Fruit fly (Drosophila melanogaster) whole organism, embryonic: ENCODE results near the gene hop.
A peak's percentile ranks its signal among the peaks of the same experiment; 100 is the strongest.

ENCODE experiments used
- Abd-B ChIP-seq: fragments of 200-800 bp; sonication (Bioruptor generic); optimal IDR thresholded peaks from 2 replicates; lab custom pipeline; 2018; ENCODE audit warnings: missing biosample characterization, mild to moderate bottlenecking, missing genetic modification characterization, moderate library complexity
- Ada2b ChIP-seq: fragments of 200-800 bp; sonication (Bioruptor generic); IDR thresholded peaks from 2 replicates; pipeline ENCODE4 v1.3.6; 2022; ENCODE audit warnings: missing biosample characterization, missing genetic modification characterization
- Aef1 ChIP-seq: fragments of 200-800 bp; sonication (Bioruptor generic); IDR thresholded peaks from 3 replicates; pipeline ENCODE4 v1.3.6; 2022; ENCODE audit warnings: missing biosample characterization, missing genetic modification characterization
- Atf6 ChIP-seq: fragments of 200-800 bp; sonication (Bioruptor generic); IDR thresholded peaks from 2 replicates; pipeline ENCODE4 v1.3.6; 2022; ENCODE audit warnings: missing biosample characterization, missing genetic modification characterization
- CG10543 ChIP-seq: fragments of 200-800 bp; sonication (Bioruptor generic); optimal IDR thresholded peaks from 3 replicates; lab custom pipeline; 2017; ENCODE audit warnings: missing biosample characterization, mild to moderate bottlenecking, missing genetic modification characterization, moderate library complexity
- CG10654 ChIP-seq: fragments of 200-800 bp; sonication (Bioruptor generic); optimal IDR thresholded peaks from 2 replicates; lab custom pipeline; 2016; ENCODE audit warnings: missing biosample characterization, missing genetic modification characterization
- CG12219 ChIP-seq: fragments of 200-800 bp; sonication (Bioruptor generic); optimal IDR thresholded peaks from 3 replicates; lab custom pipeline; 2018; ENCODE audit warnings: missing biosample characterization, mild to moderate bottlenecking, missing genetic modification characterization
- CG14667 ChIP-seq: fragments of 200-800 bp; sonication (Bioruptor generic); IDR thresholded peaks from 2 replicates; pipeline ENCODE4 v1.3.6; 2022; ENCODE audit warnings: missing biosample characterization, missing genetic modification characterization
- CG16813 ChIP-seq: fragments of 200-800 bp; sonication (Bioruptor generic); IDR thresholded peaks from 3 replicates; pipeline ENCODE4 v1.3.6; 2022; ENCODE audit warnings: missing biosample characterization, missing genetic modification characterization; ENCODE audit not compliant: partially characterized antibody
- CG16815 ChIP-seq: fragments of 200-800 bp; sonication (Bioruptor generic); optimal IDR thresholded peaks from 3 replicates; lab custom pipeline; 2017; ENCODE audit warnings: missing biosample characterization, mild to moderate bottlenecking, missing genetic modification characterization
- CG31365 ChIP-seq: fragments of 200-800 bp; sonication (Bioruptor generic); optimal IDR thresholded peaks from 2 replicates; lab custom pipeline; 2018; ENCODE audit warnings: missing biosample characterization, mild to moderate bottlenecking, missing genetic modification characterization
- CG33557 ChIP-seq: fragments of 200-800 bp; sonication (Bioruptor generic); optimal IDR thresholded peaks from 2 replicates; lab custom pipeline; 2019; ENCODE audit warnings: missing biosample characterization, mild to moderate bottlenecking, missing genetic modification characterization, moderate library complexity
- CG6765 ChIP-seq: fragments of 200-800 bp; sonication (Bioruptor generic); optimal IDR thresholded peaks from 3 replicates; lab custom pipeline; 2017; ENCODE audit warnings: missing biosample characterization, mild to moderate bottlenecking, missing genetic modification characterization
- CG7271 ChIP-seq: fragments of 200-800 bp; sonication (Bioruptor generic); optimal IDR thresholded peaks from 2 replicates; lab custom pipeline; 2018; ENCODE audit warnings: missing biosample characterization, mild to moderate bottlenecking, missing genetic modification characterization, moderate library complexity
- CG7357 ChIP-seq: fragments of 200-800 bp; sonication (Bioruptor generic); IDR thresholded peaks from 3 replicates; pipeline ENCODE4 v1.3.6; 2022; ENCODE audit warnings: missing biosample characterization, missing genetic modification characterization
- CG7372 ChIP-seq: fragments of 200-800 bp; sonication (Bioruptor generic); IDR thresholded peaks from 2 replicates; pipeline ENCODE4 v1.3.6; 2022; ENCODE audit warnings: missing biosample characterization, missing genetic modification characterization
- CG7745 ChIP-seq: fragments of 200-800 bp; sonication (Bioruptor generic); optimal IDR thresholded peaks from 2 replicates; lab custom pipeline; 2018; ENCODE audit warnings: missing biosample characterization, mild to moderate bottlenecking, missing genetic modification characterization, moderate library complexity
- CG7839 ChIP-seq: fragments of 200-800 bp; sonication (Bioruptor generic); optimal IDR thresholded peaks from 3 replicates; lab custom pipeline; 2018; ENCODE audit warnings: missing biosample characterization, mild to moderate bottlenecking, missing genetic modification characterization, moderate library complexity
- CG8281 ChIP-seq: fragments of 200-800 bp; sonication (Bioruptor generic); optimal IDR thresholded peaks from 2 replicates; lab custom pipeline; 2018; ENCODE audit warnings: missing biosample characterization, mild to moderate bottlenecking, missing genetic modification characterization, moderate library complexity
- CG8388 ChIP-seq: fragments of 200-800 bp; sonication (Bioruptor generic); optimal IDR thresholded peaks from 2 replicates; lab custom pipeline; 2019; ENCODE audit warnings: missing biosample characterization, mild to moderate bottlenecking, missing genetic modification characterization, moderate library complexity
- CoRest ChIP-seq: fragments of 200-800 bp; sonication (Bioruptor generic); optimal IDR thresholded peaks from 3 replicates; lab custom pipeline; 2018; ENCODE audit warnings: missing biosample characterization, mild to moderate bottlenecking, missing genetic modification characterization, moderate library complexity
- D19B ChIP-seq: fragments of 200-800 bp; sonication (Bioruptor generic); optimal IDR thresholded peaks from 2 replicates; lab custom pipeline; 2017; ENCODE audit warnings: missing biosample characterization, mild to moderate bottlenecking, missing genetic modification characterization
- Doc2 ChIP-seq: fragments of 200-800 bp; sonication (Bioruptor generic); IDR thresholded peaks from 2 replicates; pipeline ENCODE4 v1.3.6; 2022; ENCODE audit warnings: missing biosample characterization, missing genetic modification characterization
- E2f1 ChIP-seq: fragments of 200-800 bp; sonication (Bioruptor generic); IDR thresholded peaks from 2 replicates; pipeline ENCODE4 v1.3.6; 2022; ENCODE audit warnings: missing biosample characterization, missing genetic modification characterization
- Ets65A ChIP-seq: fragments of 200-800 bp; sonication (Bioruptor generic); peaks from one replicate; lab custom pipeline; 2016; ENCODE audit warnings: missing biosample characterization, missing genetic modification characterization
- Fer2 ChIP-seq: fragments of 200-800 bp; sonication (Bioruptor generic); optimal IDR thresholded peaks from 2 replicates; lab custom pipeline; 2018; ENCODE audit warnings: missing biosample characterization, mild to moderate bottlenecking, missing genetic modification characterization, moderate library complexity
- Lhr ChIP-seq: fragments of 200-800 bp; sonication (Bioruptor generic); optimal IDR thresholded peaks from 3 replicates; lab custom pipeline; 2017; ENCODE audit warnings: mild to moderate bottlenecking, missing biosample characterization, missing genetic modification reagents, missing genetic modification characterization
- MESR4 ChIP-seq: fragments of 200-800 bp; sonication (Bioruptor generic); optimal IDR thresholded peaks from 2 replicates; lab custom pipeline; 2018; ENCODE audit warnings: missing biosample characterization, mild to moderate bottlenecking, missing genetic modification characterization, moderate library complexity
- NC2β ChIP-seq: fragments of 200-800 bp; sonication (Bioruptor generic); optimal IDR thresholded peaks from 2 replicates; lab custom pipeline; 2016; ENCODE audit warnings: missing biosample characterization, missing genetic modification characterization
- abd-A ChIP-seq: fragments of 200-800 bp; sonication (Bioruptor generic); optimal IDR thresholded peaks from 3 replicates; lab custom pipeline; 2019; ENCODE audit warnings: missing biosample characterization, mild to moderate bottlenecking, missing genetic modification characterization, moderate library complexity
- cg ChIP-seq: fragments of 200-800 bp; sonication (Bioruptor generic); optimal IDR thresholded peaks from 3 replicates; lab custom pipeline; 2019; ENCODE audit warnings: missing biosample characterization, mild to moderate bottlenecking, missing genetic modification characterization, moderate library complexity
- chif ChIP-seq, 2 experiments: fragments of 200-800 bp; sonication (Bioruptor generic); optimal IDR thresholded peaks; 3 replicates each; lab custom pipeline; 2016; ENCODE audit warnings: missing biosample characterization in 2 of 2, missing genetic modification characterization in 2 of 2
- chn ChIP-seq: fragments of 200-800 bp; sonication (Bioruptor generic); optimal IDR thresholded peaks from 2 replicates; lab custom pipeline; 2016; ENCODE audit warnings: missing biosample characterization, missing genetic modification characterization
- disco-r ChIP-seq: fragments of 200-800 bp; sonication (Bioruptor generic); optimal IDR thresholded peaks from 2 replicates; lab custom pipeline; 2016; ENCODE audit warnings: missing biosample characterization, missing genetic modification characterization
- dmrt99B ChIP-seq: fragments of 200-800 bp; sonication (Bioruptor generic); optimal IDR thresholded peaks from 2 replicates; lab custom pipeline; 2018; ENCODE audit warnings: missing biosample characterization, mild to moderate bottlenecking, missing genetic modification characterization, moderate library complexity
- emc ChIP-seq: fragments of 200-800 bp; sonication (Bioruptor generic); optimal IDR thresholded peaks from 2 replicates; lab custom pipeline; 2016; ENCODE audit warnings: missing biosample characterization, missing genetic modification characterization
- gce ChIP-seq: fragments of 200-800 bp; sonication (Bioruptor generic); IDR thresholded peaks from 3 replicates; pipeline ENCODE4 v1.3.6; 2022; ENCODE audit warnings: missing biosample characterization, missing genetic modification characterization
- gro ChIP-seq: fragments of 200-800 bp; sonication (Bioruptor generic); optimal IDR thresholded peaks from 2 replicates; lab custom pipeline; 2016; ENCODE audit warnings: missing biosample characterization, missing genetic modification characterization
- gt ChIP-seq: fragments of 200-800 bp; sonication (Bioruptor generic); IDR thresholded peaks from 2 replicates; pipeline ENCODE4 v1.3.6; 2022; ENCODE audit warnings: missing biosample characterization, missing genetic modification characterization
- lmd ChIP-seq: fragments of 200-800 bp; sonication (Bioruptor generic); IDR thresholded peaks from 2 replicates; pipeline ENCODE4 v1.3.6; 2022; ENCODE audit warnings: missing biosample characterization, missing genetic modification characterization
- nmo ChIP-seq: fragments of 200-800 bp; sonication (Bioruptor generic); optimal IDR thresholded peaks from 2 replicates; lab custom pipeline; 2018; ENCODE audit warnings: missing biosample characterization, mild to moderate bottlenecking, missing genetic modification characterization, moderate library complexity
- oc ChIP-seq: fragments of 200-800 bp; sonication (Bioruptor generic); optimal IDR thresholded peaks from 2 replicates; lab custom pipeline; 2018; ENCODE audit warnings: missing biosample characterization, mild to moderate bottlenecking, missing genetic modification characterization, moderate library complexity
- p53 ChIP-seq: fragments of 200-800 bp; sonication (Bioruptor generic); optimal IDR thresholded peaks from 2 replicates; lab custom pipeline; 2016; ENCODE audit warnings: missing biosample characterization, missing genetic modification characterization
- pho ChIP-seq: fragments of 200-800 bp; sonication (Bioruptor generic); optimal IDR thresholded peaks from 2 replicates; lab custom pipeline; 2016; ENCODE audit warnings: missing biosample characterization, missing genetic modification characterization
- ro ChIP-seq: fragments of 200-800 bp; sonication (Bioruptor generic); IDR thresholded peaks from 2 replicates; pipeline ENCODE4 v1.3.6; 2022; ENCODE audit warnings: missing biosample characterization, missing genetic modification characterization
- sima ChIP-seq: fragments of 200-800 bp; sonication (Bioruptor generic); optimal IDR thresholded peaks from 2 replicates; lab custom pipeline; 2016; ENCODE audit warnings: missing biosample characterization, missing genetic modification characterization
- slou ChIP-seq: fragments of 200-800 bp; sonication (Bioruptor generic); optimal IDR thresholded peaks from 3 replicates; lab custom pipeline; 2016; ENCODE audit warnings: missing biosample characterization, missing genetic modification characterization
- sqz ChIP-seq: fragments of 200-800 bp; sonication (Bioruptor generic); optimal IDR thresholded peaks from 3 replicates; lab custom pipeline; 2018; ENCODE audit warnings: missing biosample characterization, mild to moderate bottlenecking, missing genetic modification characterization
- tgo ChIP-seq: fragments of 200-800 bp; sonication (Bioruptor generic); IDR thresholded peaks from 3 replicates; pipeline ENCODE4 v1.3.6; 2022; ENCODE audit warnings: missing biosample characterization, missing genetic modification characterization
- yki ChIP-seq: fragments of >200 bp; optimal IDR thresholded peaks from 3 replicates; lab custom pipeline; 2018

The hop gene

dm6 chrX:11326213-11326731, 41.6 kb downstream of the hop start (continued):
- TF ChIP-seq CG7271 (no peak), nmo (GFP tag; lab: Kevin White, UChicago) (peak; percentile 77), CG10543 (GFP tag; lab: Kevin White, UChicago) (peak; percentile 52), chn (GFP tag; lab: Kevin White, UChicago) (peak; percentile 26), lmd (GFP tag; lab: Robert Waterston, UW) (peak; percentile 76), CG10654 (GFP tag; lab: Kevin White, UChicago) (peak; percentile 29), CG7839 (tag; lab: Kevin White, UChicago) (peak; percentile 82), Lhr (GFP tag; lab: Kevin White, UChicago) (no peak), CG6765 (peak; percentile 47), Fer2 (peak; percentile 4), abd-A (tag; lab: Kevin White, UChicago) (no peak), Ada2b (GFP tag; lab: Robert Waterston, UW) (peak; percentile 31; the same call in 1 of the 2 replicates), CG7372 (GFP tag; lab: Robert Waterston, UW) (peak; percentile 46; the same call in 1 of the 2 replicates), cg (GFP tag; lab: Kevin White, UChicago) (no peak), MESR4 (GFP tag; lab: Kevin White, UChicago) (peak; percentile 8), CG8281 (tag; lab: Kevin White, UChicago) (peak; percentile 26), CG31365 (tag; lab: Kevin White, UChicago) (peak; percentile 54), sqz (peak; percentile 56), CG16813 (GFP tag; lab: Robert Waterston, UW) (no peak), CG7745 (tag; lab: Kevin White, UChicago) (no peak), sima (GFP tag; lab: Kevin White, UChicago) (no peak), Ets65A (GFP tag; lab: Kevin White, UChicago) (peak; percentile 87), CG16815 (GFP tag; lab: Kevin White, UChicago) (peak; percentile 22), chif (GFP tag; optimal IDR thresholded peaks at IDR 0.05; lab: Kevin White, UChicago) (peak; percentile 23 to 64), tgo (GFP tag; lab: Robert Waterston, UW) (peak; percentile 42; the same call in 2 of the 3 replicates), yki (no peak), D19B (GFP tag; lab: Kevin White, UChicago) (peak; percentile 33), Aef1 (peak; percentile 50), p53 (no peak), CG14667 (peak; percentile 40; the same call in 1 of the 2 replicates), gce (GFP tag; lab: Robert Waterston, UW) (0 out of 3 replicates have a peak, but pooled peaks have one; percentile 32), NC2β (GFP tag; lab: Kevin White, UChicago) (peak; percentile 43), E2f1 (GFP tag; lab: Robert Waterston, UW) (peak; percentile 54), Abd-B (GFP tag; lab: Kevin White, UChicago) (peak; percentile 59), disco-r (GFP tag; lab: Kevin White, UChicago) (peak; percentile 20), CG8388 (GFP tag; lab: Kevin White, UChicago) (peak; percentile 70), gro (GFP tag; lab: Kevin White, UChicago) (peak; percentile 63), emc (GFP tag; lab: Kevin White, UChicago) (peak; percentile 8), Atf6 (GFP tag; lab: Robert Waterston, UW) (peak; percentile 67), CoRest (tag; lab: Kevin White, UChicago) (peak; percentile 80), ro (GFP tag; lab: Robert Waterston, UW) (0 out of 2 replicates have a peak, but pooled peaks have one; percentile 14), dmrt99B (peak; percentile 83), CG33557 (GFP tag; lab: Kevin White, UChicago) (no peak), Doc2 (GFP tag; lab: Robert Waterston, UW) (0 out of 2 replicates have a peak, but pooled peaks have one; percentile 6), oc (tag; lab: Kevin White, UChicago) (peak; percentile 68), pho (GFP tag; lab: Kevin White, UChicago) (peak; percentile 61), CG7357 (GFP tag; lab: Robert Waterston, UW) (0 out of 3 replicates have a peak, but pooled peaks have one; percentile 37), slou (GFP tag; lab: Kevin White, UChicago) (peak; percentile 51), gt (GFP tag; lab: Robert Waterston, UW) (no peak), CG12219 (peak; percentile 76)
